Worm (Caenorhabditis elegans): ENCODE data around the gene lido-1.

DNA sequence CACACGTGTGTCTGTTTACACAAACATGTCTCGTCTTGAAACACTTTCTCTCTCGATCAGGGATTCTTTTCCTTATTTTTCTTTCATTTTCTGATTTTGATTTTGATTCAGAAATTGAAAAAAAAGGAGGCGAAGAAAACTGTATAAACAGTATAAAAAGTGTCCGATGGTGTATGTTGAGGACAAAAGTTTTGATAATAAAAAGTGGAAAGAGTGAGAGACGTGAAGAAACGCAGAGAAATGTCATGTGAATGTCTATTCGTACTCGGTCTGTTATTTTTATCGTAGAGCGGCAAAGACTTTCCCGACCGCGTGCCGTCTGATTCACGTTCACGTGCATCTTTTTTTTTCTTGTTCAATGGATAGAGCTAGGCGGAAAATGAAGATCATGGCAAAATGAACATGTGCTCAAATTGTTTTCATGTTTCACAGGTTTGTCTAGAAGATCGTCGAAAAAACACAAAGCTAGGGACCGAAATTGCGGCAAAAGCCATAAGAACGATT, 32.6 kb downstream of the lido-1 start:
- TF ChIP-seq ztf-11 (tag; optimal IDR thresholded peaks at IDR 0.05) (no peak), blmp-1 (tag; optimal IDR thresholded peaks at IDR 0.05; ENCODE audit: insufficient read depth) (peak; percentile 40), nhr-21 (tag; optimal IDR thresholded peaks at IDR 0.05) (peak; percentile 75), alr-1 (tag; optimal IDR thresholded peaks at IDR 0.05) (no peak)

Measured in whole organism, L2 larva.